Worm (Caenorhabditis elegans) whole organism, mixed stage, embryonic: ENCODE data around the gene F22E5.8.

ENCODE experiments used
- bed-3 ChIP-seq: fragments of 200-800 bp; sonication (Bioruptor generic); optimal IDR thresholded peaks from 3 replicates; lab custom pipeline; 2018; ENCODE audit warnings: mild to moderate bottlenecking, missing genetic modification characterization, moderate library complexity, missing compliant biosample characterization
- blmp-1 ChIP-seq: fragments of 150-350 bp; optimal IDR thresholded peaks from 2 replicates; lab custom pipeline; 2014; ENCODE audit warnings: missing biosample characterization, missing genetic modification characterization
- drap-1 ChIP-seq: fragments of 200-800 bp; sonication (Bioruptor generic); optimal IDR thresholded peaks from 3 replicates; lab custom pipeline; 2018; ENCODE audit warnings: mild to moderate bottlenecking, missing genetic modification characterization, missing compliant biosample characterization
- elt-1 ChIP-seq: sonication (generic microtip); optimal IDR thresholded peaks from 2 replicates; lab custom pipeline; 2017; ENCODE audit warnings: missing genetic modification characterization, mild to moderate bottlenecking, missing compliant biosample characterization, antibody characterized with exemption, moderate library complexity, borderline replicate concordance; ENCODE audit not compliant: insufficient read depth
- elt-3 ChIP-seq: fragments of 150-350 bp; optimal IDR thresholded peaks from 2 replicates; lab custom pipeline; 2014; ENCODE audit warnings: missing biosample characterization, missing genetic modification characterization
- lin-13 ChIP-seq: fragments of 150-350 bp; optimal IDR thresholded peaks from 2 replicates; lab custom pipeline; 2014; ENCODE audit warnings: missing biosample characterization, missing genetic modification characterization
- lin-32 ChIP-seq: fragments of 200-800 bp; sonication (Bioruptor generic); optimal IDR thresholded peaks from 2 replicates; lab custom pipeline; 2018; ENCODE audit warnings: mild to moderate bottlenecking, missing genetic modification characterization, missing compliant biosample characterization
- mab-5 ChIP-seq: fragments of 150-350 bp; optimal IDR thresholded peaks from 2 replicates; lab custom pipeline; 2014; ENCODE audit warnings: missing biosample characterization, missing genetic modification characterization
- nhr-12 ChIP-seq: fragments of 150-350 bp; optimal IDR thresholded peaks from 2 replicates; lab custom pipeline; 2014; ENCODE audit warnings: missing biosample characterization, missing genetic modification characterization
- nhr-2 ChIP-seq: fragments of 150-350 bp; optimal IDR thresholded peaks from 2 replicates; lab custom pipeline; 2014; ENCODE audit warnings: missing biosample characterization, missing genetic modification characterization
- nhr-237 ChIP-seq: fragments of 150-350 bp; optimal IDR thresholded peaks from 2 replicates; lab custom pipeline; 2014; ENCODE audit warnings: missing biosample characterization, missing genetic modification characterization
- pha-4 ChIP-seq: fragments of 150-350 bp; optimal IDR thresholded peaks from 2 replicates; lab custom pipeline; 2018; ENCODE audit warnings: missing biosample characterization, missing genetic modification reagents, missing genetic modification characterization
- unc-39 ChIP-seq: fragments of 150-350 bp; optimal IDR thresholded peaks from 2 replicates; lab custom pipeline; 2014; ENCODE audit warnings: missing biosample characterization, missing genetic modification characterization
- ztf-11 ChIP-seq: fragments of 150-350 bp; optimal IDR thresholded peaks from 2 replicates; lab custom pipeline; 2014; ENCODE audit warnings: missing biosample characterization, missing genetic modification characterization

DNA sequence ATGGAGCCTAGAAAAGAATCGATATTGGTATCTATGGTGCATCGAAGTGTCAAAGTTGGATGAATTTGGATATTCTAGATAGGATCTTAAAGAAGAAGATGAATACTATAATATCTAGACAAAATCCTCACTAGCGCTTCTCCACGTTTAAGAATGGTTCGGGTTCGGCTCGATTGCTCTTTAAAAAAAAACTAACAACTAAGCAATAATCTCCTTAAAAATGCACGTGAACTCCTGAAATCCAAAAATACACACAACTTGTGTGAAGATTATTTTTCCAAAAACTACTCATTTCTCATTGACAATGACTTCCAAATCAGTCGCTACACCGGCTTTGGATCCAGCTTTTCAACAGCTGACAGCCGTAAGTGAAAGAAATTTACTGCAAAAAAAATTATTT is 8.7 kb upstream of the F22E5.8 start, which contains the start of gene D2062.1:
- TF ChIP-seq blmp-1 (tag; lab: Kevin White, UChicago) (no peak), unc-39 (no peak), nhr-12 (tag; lab: Kevin White, UChicago) (no peak), lin-13 (no peak), pha-4 (tag; lab: Kevin White, UChicago) (no peak), elt-3 (no peak), lin-32 (GFP tag; lab: Kevin White, UChicago) (no peak), nhr-2 (tag; lab: Kevin White, UChicago) (no peak), ztf-11 (tag; lab: Kevin White, UChicago) (no peak), elt-1 (no peak), bed-3 (GFP tag; lab: Kevin White, UChicago) (no peak), nhr-237 (no peak), mab-5 (tag; lab: Kevin White, UChicago) (no peak), drap-1 (GFP tag; lab: Kevin White, UChicago) (no peak)
